Worm (Caenorhabditis elegans): ENCODE measurements around the gene ZK550.6.

DNA sequence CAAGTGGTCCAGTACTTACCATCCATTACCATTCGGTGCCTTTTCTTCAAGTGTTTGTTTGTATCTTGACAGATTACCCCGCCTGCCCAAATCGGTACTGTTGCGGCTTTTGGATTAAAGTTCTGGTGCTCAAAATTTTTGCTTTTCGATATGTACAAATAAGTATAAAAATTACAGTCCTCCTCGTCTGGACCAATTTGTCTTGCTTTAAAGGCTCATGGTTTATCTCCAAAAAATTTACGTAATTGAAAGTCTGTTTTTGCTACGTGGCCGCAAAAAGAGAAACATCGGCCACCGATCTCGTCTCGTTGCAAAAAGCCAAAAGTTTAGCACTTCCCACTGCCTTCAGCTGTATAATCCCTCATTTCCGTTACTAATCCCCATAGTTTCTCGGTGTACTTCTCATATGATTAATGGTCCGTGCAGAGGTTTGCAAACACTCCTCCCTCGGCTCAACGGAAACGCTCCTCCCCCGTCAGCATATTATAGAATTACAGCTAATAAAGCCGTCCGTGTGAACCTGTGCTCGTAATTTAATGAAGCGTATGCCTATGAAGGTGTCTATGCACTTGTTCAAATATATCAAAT is 5.1 kb upstream of the ZK550.6 start:
- TF ChIP-seq nhr-77 (tag; optimal IDR thresholded peaks at IDR 0.05) (no peak), elt-3 (tag; optimal IDR thresholded peaks at IDR 0.05) (no peak), pha-4 (tag; optimal IDR thresholded peaks at IDR 0.05) (no peak), unc-62 (GFP tag; optimal IDR thresholded peaks at IDR 0.05) (no peak), elt-1 (tag; optimal IDR thresholded peaks at IDR 0.05) (no peak), fkh-2 (tag; optimal IDR thresholded peaks at IDR 0.05) (no peak), ztf-4 (tag; optimal IDR thresholded peaks at IDR 0.05) (no peak), ceh-28 (tag; optimal IDR thresholded peaks at IDR 0.05) (no peak), sea-2 (GFP tag; optimal IDR thresholded peaks at IDR 0.05) (no peak), egl-27 (tag; optimal IDR thresholded peaks at IDR 0.05) (no peak), unc-39 (tag; optimal IDR thresholded peaks at IDR 0.05) (no peak), nhr-28 (tag; optimal IDR thresholded peaks at IDR 0.05) (no peak), lsy-12 (tag; optimal IDR thresholded peaks at IDR 0.05) (no peak)

Measured in whole organism, L3 larva.